Fruit fly (Drosophila melanogaster) whole organism, pupa: ENCODE measurements around the gene CG5860.

Experiments
- CG10348 ChIP-seq: fragments of 200-800 bp; sonication (Bioruptor generic); IDR thresholded peaks from 2 replicates; pipeline ENCODE4 v1.3.6; 2022; ENCODE audit warnings: missing biosample characterization, missing genetic modification characterization
- CG12605 ChIP-seq: fragments of 200-800 bp; sonication (Bioruptor generic); IDR thresholded peaks from 2 replicates; pipeline ENCODE4 v1.3.6; 2022; ENCODE audit warnings: missing biosample characterization, missing genetic modification characterization
- CG13204 ChIP-seq: fragments of 200-800 bp; sonication (Bioruptor generic); optimal IDR thresholded peaks from 2 replicates; lab custom pipeline; 2018; ENCODE audit warnings: missing biosample characterization, mild to moderate bottlenecking, missing genetic modification characterization, moderate library complexity
- CG14655 ChIP-seq: fragments of 200-800 bp; sonication (Bioruptor generic); optimal IDR thresholded peaks from 3 replicates; lab custom pipeline; 2017; ENCODE audit warnings: mild to moderate bottlenecking, missing biosample characterization, missing genetic modification reagents, missing genetic modification characterization
- CG15710 ChIP-seq: fragments of 200-800 bp; sonication (Bioruptor generic); optimal IDR thresholded peaks from 2 replicates; lab custom pipeline; 2018; ENCODE audit warnings: missing biosample characterization, mild to moderate bottlenecking, missing genetic modification characterization, moderate library complexity
- CG17806 ChIP-seq: fragments of 200-800 bp; sonication (Bioruptor generic); optimal IDR thresholded peaks from 2 replicates; lab custom pipeline; 2018; ENCODE audit warnings: missing biosample characterization, mild to moderate bottlenecking, missing genetic modification characterization, moderate library complexity
- CG32121 ChIP-seq: fragments of 200-800 bp; sonication (Bioruptor generic); IDR thresholded peaks from 2 replicates; pipeline ENCODE4 v1.3.6; 2022; ENCODE audit warnings: missing biosample characterization, missing genetic modification characterization
- CG34367 ChIP-seq: fragments of 200-800 bp; sonication (Bioruptor generic); optimal IDR thresholded peaks from 2 replicates; lab custom pipeline; 2018; ENCODE audit warnings: missing biosample characterization, mild to moderate bottlenecking, missing genetic modification characterization
- CG4496 ChIP-seq: fragments of 200-800 bp; sonication (Bioruptor generic); IDR thresholded peaks from 3 replicates; pipeline ENCODE4 v1.3.6; 2022; ENCODE audit warnings: missing biosample characterization, missing genetic modification characterization
- CG8159 ChIP-seq: fragments of 200-800 bp; sonication (Bioruptor generic); optimal IDR thresholded peaks from 3 replicates; lab custom pipeline; 2018; ENCODE audit warnings: missing biosample characterization, mild to moderate bottlenecking, missing genetic modification characterization, moderate library complexity
- CG8301 ChIP-seq: fragments of 200-800 bp; sonication (Bioruptor generic); optimal IDR thresholded peaks from 2 replicates; lab custom pipeline; 2018; ENCODE audit warnings: missing biosample characterization, mild to moderate bottlenecking, missing genetic modification characterization
- CG9948 ChIP-seq: fragments of 200-800 bp; sonication (Bioruptor generic); optimal IDR thresholded peaks from 2 replicates; lab custom pipeline; 2018; ENCODE audit warnings: missing biosample characterization, mild to moderate bottlenecking, missing genetic modification characterization, moderate library complexity
- D1 ChIP-seq: fragments of 200-800 bp; sonication (Bioruptor generic); optimal IDR thresholded peaks from 2 replicates; lab custom pipeline; 2018; ENCODE audit warnings: missing biosample characterization, mild to moderate bottlenecking, missing genetic modification characterization, moderate library complexity
- EcR ChIP-seq: fragments of 200-800 bp; sonication (Bioruptor generic); optimal IDR thresholded peaks from 3 replicates; lab custom pipeline; 2019; ENCODE audit warnings: missing biosample characterization, missing genetic modification characterization, mild to moderate bottlenecking, moderate library complexity, missing genetic modification reagents
- Ets98B ChIP-seq: fragments of 200-800 bp; sonication (Bioruptor generic); IDR thresholded peaks from 2 replicates; pipeline ENCODE4 v1.3.6; 2022; ENCODE audit warnings: missing biosample characterization, missing genetic modification characterization
- Pif1A ChIP-seq: fragments of 200-800 bp; sonication (Bioruptor generic); optimal IDR thresholded peaks from 3 replicates; lab custom pipeline; 2016; ENCODE audit warnings: missing biosample characterization, missing genetic modification characterization
- Pif1B ChIP-seq: fragments of 200-800 bp; sonication (Bioruptor generic); optimal IDR thresholded peaks from 3 replicates; lab custom pipeline; 2016; ENCODE audit warnings: missing biosample characterization, missing genetic modification characterization
- Snoo ChIP-seq: fragments of 200-800 bp; sonication (Bioruptor generic); optimal IDR thresholded peaks from 3 replicates; lab custom pipeline; 2017; ENCODE audit warnings: missing biosample characterization, mild to moderate bottlenecking, missing genetic modification characterization, inconsistent platforms
- fd96Ca ChIP-seq: fragments of 200-800 bp; sonication (Bioruptor generic); IDR thresholded peaks from 3 replicates; pipeline ENCODE4 v1.3.6; 2022; ENCODE audit warnings: missing biosample characterization, missing genetic modification characterization
- gl ChIP-seq: fragments of 200-800 bp; sonication (Bioruptor generic); optimal IDR thresholded peaks from 2 replicates; lab custom pipeline; 2018; ENCODE audit warnings: missing biosample characterization, mild to moderate bottlenecking, missing genetic modification characterization
- rn ChIP-seq: fragments of 200-800 bp; sonication (Bioruptor generic); IDR thresholded peaks from 2 replicates; pipeline ENCODE4 v1.3.6; 2022; ENCODE audit warnings: missing biosample characterization, missing genetic modification characterization

The CG5860 gene

DNA sequence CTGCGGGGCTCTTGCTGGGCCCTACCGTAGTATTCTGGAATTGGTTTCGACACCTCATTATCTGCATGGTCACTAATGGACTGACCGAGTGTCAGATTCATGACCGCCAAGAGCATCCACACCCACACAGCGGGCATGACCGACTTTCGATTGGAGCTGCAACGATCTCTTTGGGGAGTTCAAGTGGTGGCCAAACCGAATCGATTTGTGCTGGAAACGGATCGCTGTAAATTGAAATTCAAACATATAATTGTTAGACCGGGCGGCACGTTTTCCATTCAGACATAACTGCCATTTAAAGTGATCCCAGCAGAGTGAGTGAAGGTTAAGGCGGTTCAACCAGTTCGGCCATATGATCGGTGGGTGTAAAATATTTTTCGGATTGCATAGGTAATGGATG, 3.0 kb upstream of the CG5860 start, which contains the start of the genes CG42824 and CG42798:
Gene CG42824 (minus strand): TSS at position 101 of the 400 bp plus-strand sequence.
Gene CG42798 (plus strand): TSS at position 268 of the 400 bp plus-strand sequence.
- TF ChIP-seq EcR (GFP tag; lab: Kevin White, UChicago) (no peak), CG34367 (tag; lab: Kevin White, UChicago) (no peak), Snoo (no peak), Pif1B (no peak), CG32121 (GFP tag; lab: Robert Waterston, UW) (no peak), CG13204 (GFP tag; lab: Kevin White, UChicago) (no peak), CG15710 (no peak), rn (GFP tag; lab: Robert Waterston, UW) (no peak), fd96Ca (GFP tag; lab: Robert Waterston, UW) (no peak), CG8159 (no peak), gl (tag; lab: Kevin White, UChicago) (no peak)

DNA sequence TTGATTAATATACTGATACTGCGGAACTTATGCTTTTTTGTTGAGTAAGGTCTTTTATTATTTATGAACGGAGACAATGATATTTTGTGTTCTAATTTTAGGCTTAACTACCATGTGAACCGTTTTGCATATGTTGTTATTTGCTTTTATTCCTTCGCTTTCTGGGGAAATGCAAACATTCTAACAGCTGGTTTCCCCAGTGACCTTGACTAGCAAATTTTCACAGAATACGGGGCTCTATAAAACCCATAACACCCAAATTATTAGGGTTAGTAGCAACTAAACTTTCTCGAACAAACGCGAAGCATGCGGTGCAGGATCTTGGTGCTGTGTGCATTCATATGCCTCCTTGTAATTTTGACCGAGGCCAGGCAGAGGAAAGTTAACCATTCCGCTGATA, 1.8 kb upstream of the CG5860 start, which contains the start of gene CG17283:
Gene CG17283 (plus strand): TSS at position 301 of the 400 bp plus-strand sequence.
- TF ChIP-seq CG9948 (tag; lab: Kevin White, UChicago): no peak

DNA sequence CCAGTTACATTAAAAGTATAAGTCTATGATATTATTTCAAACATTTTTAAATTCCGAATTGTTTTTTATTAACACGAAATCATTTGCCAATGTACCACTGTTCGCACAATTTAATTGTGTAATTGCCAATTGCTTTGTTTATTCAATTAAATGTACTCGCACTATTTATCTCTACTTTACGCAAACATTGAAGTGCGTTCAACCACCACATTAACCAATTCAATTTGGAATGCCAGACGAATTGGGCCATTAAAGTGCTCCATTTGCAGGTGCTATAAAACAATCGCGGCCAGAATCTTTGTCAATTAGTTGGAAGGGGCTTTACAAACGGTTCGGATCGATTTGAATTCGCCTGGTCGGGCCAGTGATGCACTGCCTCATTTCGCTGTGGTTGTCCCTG, 1.4 kb downstream of the CG5860 start, which contains the start of gene CG5863:
Gene CG5863 (plus strand): TSS at position 301 of the 400 bp plus-strand sequence.
- TF ChIP-seq CG34367 (tag; lab: Kevin White, UChicago): no peak
- TF ChIP-seq CG12605 (GFP tag; lab: Robert Waterston, UW): no peak
- TF ChIP-seq gl (tag; lab: Kevin White, UChicago): no peak
- TF ChIP-seq CG10348 (GFP tag; lab: Robert Waterston, UW): no peak
- no peak for TF ChIP-seq CG8301 (tag; lab: Kevin White, UChicago)

DNA sequence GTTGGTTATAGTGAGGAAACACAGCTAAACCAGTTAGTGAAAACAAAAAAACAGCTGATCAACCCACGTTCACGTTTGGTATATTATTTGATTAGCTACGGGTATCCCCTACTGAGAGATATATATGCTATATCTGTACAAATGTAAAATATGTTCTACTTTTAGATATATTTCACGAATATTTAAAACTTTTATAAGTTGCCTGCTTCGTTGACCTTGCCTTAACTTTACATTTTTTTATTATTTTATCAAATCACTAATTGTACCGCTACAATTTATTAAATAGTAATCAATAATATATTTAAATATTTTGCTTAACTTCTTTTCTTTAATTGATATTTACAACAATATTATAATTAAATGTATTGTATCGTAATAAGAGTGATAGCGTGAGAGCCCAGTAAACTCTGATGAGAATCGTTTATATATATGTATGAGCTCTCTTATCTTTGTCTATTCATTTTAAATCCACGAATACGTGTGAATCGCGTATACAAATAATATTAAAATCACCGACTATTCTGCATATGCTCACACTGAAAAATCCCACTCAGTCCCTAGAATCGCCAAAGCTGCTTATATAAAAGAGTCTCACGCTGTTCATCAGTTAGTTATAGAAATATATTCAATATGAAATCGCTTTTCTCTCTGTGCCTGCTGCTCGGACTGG, 3.2 kb downstream of the CG5860 start, which contains the start of gene CG42821:
Gene CG42821 (plus strand): TSS at position 620 of the 670 bp plus-strand sequence.
- no peak for TF ChIP-seq CG14655
- TF ChIP-seq CG4496 (GFP tag; lab: Robert Waterston, UW): no peak
- TF ChIP-seq fd96Ca (GFP tag; lab: Robert Waterston, UW): no peak
- no peak for TF ChIP-seq CG34367 (tag; lab: Kevin White, UChicago)
- TF ChIP-seq D1: no peak
- TF ChIP-seq CG8159: no peak
- TF ChIP-seq Snoo: no peak
- no peak for TF ChIP-seq CG15710
- TF ChIP-seq CG8301 (tag; lab: Kevin White, UChicago): no peak
- no peak for TF ChIP-seq CG13204 (GFP tag; lab: Kevin White, UChicago)
- TF ChIP-seq CG17806 (tag; lab: Kevin White, UChicago): no peak

DNA sequence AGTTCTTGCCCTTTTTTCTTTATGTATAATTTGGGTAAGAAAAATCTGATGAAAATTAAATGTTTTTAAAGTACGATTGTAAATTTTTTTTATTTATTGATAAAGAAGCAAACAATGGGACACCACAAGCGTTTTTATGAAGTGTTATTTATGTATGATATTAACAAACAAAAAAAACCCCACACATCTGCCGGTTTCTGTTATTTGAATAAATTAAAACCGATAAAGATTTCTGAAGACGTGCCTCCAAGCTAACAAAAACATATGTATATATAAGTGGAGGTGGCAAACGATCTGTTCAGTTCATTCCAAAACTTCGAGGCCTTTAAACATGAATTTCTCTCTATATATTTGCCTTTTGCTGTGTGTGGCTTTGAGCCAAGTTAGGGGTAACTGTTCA, 4.2 kb downstream of the CG5860 start, which contains the start of gene CG42822:
Gene CG42822 (plus strand): TSS at position 301 of the 400 bp plus-strand sequence.
- TF ChIP-seq gl (tag; lab: Kevin White, UChicago) (no peak), CG34367 (tag; lab: Kevin White, UChicago) (no peak), Pif1B (no peak), CG32121 (GFP tag; lab: Robert Waterston, UW) (no peak), CG14655 (no peak), CG10348 (GFP tag; lab: Robert Waterston, UW) (no peak), D1 (no peak)
- TF ChIP-seq, all 21 proteins: peak for 0

DNA sequence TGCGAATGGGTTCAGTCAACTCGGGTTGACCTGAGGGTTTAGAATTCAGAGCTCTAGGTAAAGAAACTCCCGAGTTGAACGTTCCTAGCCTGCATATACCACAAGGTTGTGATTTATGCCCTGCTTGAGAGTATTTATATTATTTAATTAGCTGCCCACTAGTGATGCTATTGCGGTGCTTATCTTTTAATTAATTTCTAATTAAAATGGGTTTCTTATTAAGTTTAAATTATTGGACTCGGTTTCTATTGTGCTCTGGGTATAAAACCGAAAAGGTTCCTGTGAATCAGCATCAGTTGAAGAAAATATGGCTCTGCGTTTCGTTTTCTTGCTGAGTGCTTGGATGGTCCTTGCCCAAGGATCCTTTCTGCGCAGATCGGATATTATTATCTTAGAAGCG, 6.0 kb downstream of the CG5860 start, which contains the start of gene CG5866:
Gene CG5866 (plus strand): TSS at position 301 of the 400 bp plus-strand sequence.
- TF ChIP-seq CG32121 (GFP tag; lab: Robert Waterston, UW): no peak
- TF ChIP-seq CG15710: no peak
- TF ChIP-seq CG8301 (tag; lab: Kevin White, UChicago): no peak
- no peak for TF ChIP-seq Ets98B
- no peak for TF ChIP-seq CG9948 (tag; lab: Kevin White, UChicago)
- TF ChIP-seq CG12605 (GFP tag; lab: Robert Waterston, UW): no peak

DNA sequence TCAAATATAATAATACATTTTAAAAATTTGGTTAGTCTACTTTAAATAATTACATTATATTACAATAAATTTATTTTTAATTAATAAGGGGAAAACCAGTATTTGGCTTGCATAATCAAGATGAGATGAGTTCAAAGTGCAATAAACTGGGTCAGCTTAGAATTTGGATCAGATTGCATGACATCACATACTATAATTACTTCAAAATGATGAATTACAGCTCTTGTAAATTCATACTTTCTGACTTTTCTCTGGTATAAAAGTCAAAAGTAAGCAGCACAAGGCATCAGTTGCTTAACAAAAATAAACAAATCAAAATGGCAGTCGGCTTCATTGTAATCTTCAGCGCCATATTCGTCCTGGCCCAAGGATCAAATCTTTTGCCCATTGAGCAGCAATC, 7.7 kb downstream of the CG5860 start, which contains the start of gene CG33333:
Gene CG33333 (plus strand): TSS at position 301 of the 400 bp plus-strand sequence.
- TF ChIP-seq Snoo (no peak), CG8159 (no peak), fd96Ca (GFP tag; lab: Robert Waterston, UW) (no peak), CG9948 (tag; lab: Kevin White, UChicago) (no peak), Pif1A (GFP tag; lab: Kevin White, UChicago) (no peak), CG17806 (tag; lab: Kevin White, UChicago) (no peak), CG15710 (no peak), CG34367 (tag; lab: Kevin White, UChicago) (no peak), CG8301 (tag; lab: Kevin White, UChicago) (no peak)
